Fruit fly (Drosophila melanogaster) whole organism, embryonic: ENCODE measurements around the gene Hn.

Source experiments
- Atf-2 ChIP-seq: fragments of 200-800 bp; sonication (Bioruptor generic); optimal IDR thresholded peaks from 2 replicates; lab custom pipeline; 2016; ENCODE audit warnings: missing biosample characterization, missing genetic modification characterization
- B-H1 ChIP-seq: fragments of 200-800 bp; sonication (Bioruptor generic); IDR thresholded peaks from 3 replicates; pipeline ENCODE4 v1.3.6; 2022; ENCODE audit warnings: missing biosample characterization, missing genetic modification characterization
- BEAF-32 ChIP-seq: fragments of 200-800 bp; sonication (Bioruptor generic); optimal IDR thresholded peaks from 3 replicates; lab custom pipeline; 2017; ENCODE audit warnings: missing biosample characterization, missing genetic modification characterization, mild to moderate bottlenecking, moderate library complexity, missing genetic modification reagents
- Bgb ChIP-seq: fragments of 200-800 bp; sonication (Bioruptor generic); IDR thresholded peaks from 2 replicates; pipeline ENCODE4 v1.3.6; 2022; ENCODE audit warnings: missing biosample characterization, missing genetic modification characterization; ENCODE audit not compliant: partially characterized antibody
- CG10209 ChIP-seq: fragments of 200-800 bp; sonication (Bioruptor generic); optimal IDR thresholded peaks from 3 replicates; lab custom pipeline; 2017; ENCODE audit warnings: missing biosample characterization, mild to moderate bottlenecking, missing genetic modification characterization, missing genetic modification reagents
- CG11398 ChIP-seq: fragments of 200-800 bp; sonication (Bioruptor generic); optimal IDR thresholded peaks from 2 replicates; lab custom pipeline; 2016; ENCODE audit warnings: missing biosample characterization, missing genetic modification characterization
- CG12299 ChIP-seq: fragments of 200-800 bp; sonication (Bioruptor generic); optimal IDR thresholded peaks from 2 replicates; lab custom pipeline; 2018; ENCODE audit warnings: missing biosample characterization, mild to moderate bottlenecking, missing genetic modification characterization
- CG13775 ChIP-seq: fragments of 200-800 bp; sonication (Bioruptor generic); optimal IDR thresholded peaks from 3 replicates; lab custom pipeline; 2017; ENCODE audit warnings: missing biosample characterization, mild to moderate bottlenecking, missing genetic modification characterization
- CG14667 ChIP-seq: fragments of 200-800 bp; sonication (Bioruptor generic); IDR thresholded peaks from 2 replicates; pipeline ENCODE4 v1.3.6; 2022; ENCODE audit warnings: missing biosample characterization, missing genetic modification characterization
- CG1602 ChIP-seq: fragments of 200-800 bp; sonication (Bioruptor generic); optimal IDR thresholded peaks from 3 replicates; lab custom pipeline; 2016; ENCODE audit warnings: missing biosample characterization, missing genetic modification characterization
- CG18262 ChIP-seq: fragments of 200-800 bp; optimal IDR thresholded peaks from 3 replicates; lab custom pipeline; 2019; ENCODE audit warnings: missing biosample characterization, mild to moderate bottlenecking, missing genetic modification characterization, moderate library complexity
- CG2712 ChIP-seq: fragments of 200-800 bp; optimal IDR thresholded peaks from 3 replicates; lab custom pipeline; 2019; ENCODE audit warnings: missing biosample characterization, mild to moderate bottlenecking, missing genetic modification characterization, moderate library complexity
- CG33213 ChIP-seq: fragments of 200-800 bp; sonication (Bioruptor generic); optimal IDR thresholded peaks from 3 replicates; lab custom pipeline; 2016; ENCODE audit warnings: missing biosample characterization, missing genetic modification characterization
- CG3847 ChIP-seq: fragments of 200-800 bp; sonication (Bioruptor generic); IDR thresholded peaks from 2 replicates; pipeline ENCODE4 v1.3.6; 2022; ENCODE audit warnings: missing biosample characterization, missing genetic modification characterization
- CG7745 ChIP-seq: fragments of 200-800 bp; sonication (Bioruptor generic); optimal IDR thresholded peaks from 2 replicates; lab custom pipeline; 2018; ENCODE audit warnings: missing biosample characterization, mild to moderate bottlenecking, missing genetic modification characterization, moderate library complexity
- CG7987 ChIP-seq: fragments of 200-800 bp; sonication (Bioruptor generic); optimal IDR thresholded peaks from 2 replicates; lab custom pipeline; 2018; ENCODE audit warnings: missing biosample characterization, mild to moderate bottlenecking, missing genetic modification characterization, moderate library complexity
- CG8089 ChIP-seq: fragments of 200-800 bp; sonication (Bioruptor generic); optimal IDR thresholded peaks from 3 replicates; lab custom pipeline; 2016; ENCODE audit warnings: missing biosample characterization, missing genetic modification characterization
- Camta ChIP-seq: fragments of 200-800 bp; sonication (Bioruptor generic); optimal IDR thresholded peaks from 2 replicates; lab custom pipeline; 2016; ENCODE audit warnings: missing biosample characterization, missing genetic modification characterization
- Dfd ChIP-seq, 2 experiments: fragments of >200 bp; optimal IDR thresholded peaks; 2 replicates each; lab custom pipeline; 2017; ENCODE audit warnings: missing biosample characterization in 2 of 2, missing genetic modification characterization in 2 of 2
- Eip74EF ChIP-seq, 2 experiments: fragments of 200-800 bp in 1 of 2; fragments of >200 bp in 1 of 2; sonication (Bioruptor generic) in 1 of 2; optimal IDR thresholded peaks; 2 replicates each; lab custom pipeline; 2017 to 2019; ENCODE audit warnings: missing biosample characterization in 2 of 2, missing genetic modification characterization in 2 of 2, mild to moderate bottlenecking in 1 of 2, moderate library complexity in 1 of 2
- H2.0 ChIP-seq: fragments of 200-800 bp; sonication (Bioruptor generic); IDR thresholded peaks from 2 replicates; pipeline ENCODE4 v1.3.6; 2022; ENCODE audit warnings: missing biosample characterization, missing genetic modification characterization
- HLH4C ChIP-seq: fragments of 200-800 bp; sonication (Bioruptor generic); IDR thresholded peaks from 3 replicates; pipeline ENCODE4 v1.3.6; 2022; ENCODE audit warnings: missing biosample characterization, missing genetic modification characterization; ENCODE audit not compliant: partially characterized antibody
- Lpt ChIP-seq: fragments of >200 bp; optimal IDR thresholded peaks from 2 replicates; lab custom pipeline; 2018; ENCODE audit warnings: missing biosample characterization, missing genetic modification characterization
- Mrtf ChIP-seq: fragments of 200-800 bp; sonication (Bioruptor generic); IDR thresholded peaks from 3 replicates; pipeline ENCODE4 v1.3.6; 2022; ENCODE audit warnings: missing biosample characterization, missing genetic modification characterization
- Optix ChIP-seq: fragments of 200-800 bp; sonication (Bioruptor generic); IDR thresholded peaks from 3 replicates; pipeline ENCODE4 v1.3.6; 2022; ENCODE audit warnings: missing biosample characterization, missing genetic modification characterization
- Side ChIP-seq: fragments of 200-800 bp; sonication (Bioruptor generic); optimal IDR thresholded peaks from 2 replicates; lab custom pipeline; 2016; ENCODE audit warnings: missing biosample characterization, missing genetic modification characterization
- Six4 ChIP-seq: fragments of 200-800 bp; sonication (Bioruptor generic); optimal IDR thresholded peaks from 2 replicates; lab custom pipeline; 2016; ENCODE audit warnings: missing biosample characterization, missing genetic modification characterization
- Sox102F ChIP-seq: fragments of 200-800 bp; sonication (Bioruptor generic); optimal IDR thresholded peaks from 2 replicates; lab custom pipeline; 2018; ENCODE audit warnings: missing biosample characterization, mild to moderate bottlenecking, missing genetic modification characterization, moderate library complexity
- Xrp1 ChIP-seq: fragments of 200-800 bp; sonication (Bioruptor generic); IDR thresholded peaks from 2 replicates; pipeline ENCODE4 v1.3.6; 2022; ENCODE audit warnings: missing biosample characterization, missing genetic modification characterization
- abd-A ChIP-seq: fragments of 200-800 bp; sonication (Bioruptor generic); optimal IDR thresholded peaks from 3 replicates; lab custom pipeline; 2019; ENCODE audit warnings: missing biosample characterization, mild to moderate bottlenecking, missing genetic modification characterization, moderate library complexity
- ato ChIP-seq: fragments of 200-800 bp; sonication (Bioruptor generic); IDR thresholded peaks from 2 replicates; pipeline ENCODE4 v1.3.6; 2022; ENCODE audit warnings: missing biosample characterization, missing genetic modification characterization; ENCODE audit not compliant: partially characterized antibody
- cad ChIP-seq: fragments of >200 bp; optimal IDR thresholded peaks from 2 replicates; lab custom pipeline; 2017; ENCODE audit warnings: missing biosample characterization, missing genetic modification characterization
- ftz-f1 ChIP-seq: fragments of 200-800 bp; sonication (Bioruptor generic); optimal IDR thresholded peaks from 2 replicates; lab custom pipeline; 2016; ENCODE audit warnings: missing biosample characterization, missing genetic modification characterization
- gsb ChIP-seq: fragments of 200-800 bp; sonication (Bioruptor generic); IDR thresholded peaks from 2 replicates; pipeline ENCODE4 v1.3.6; 2022; ENCODE audit warnings: missing biosample characterization, missing genetic modification characterization
- her ChIP-seq: fragments of 200-800 bp; sonication (Bioruptor generic); optimal IDR thresholded peaks from 2 replicates; lab custom pipeline; 2016; ENCODE audit warnings: missing biosample characterization, missing genetic modification characterization
- inv ChIP-seq: fragments of 200-800 bp; sonication (Bioruptor generic); IDR thresholded peaks from 2 replicates; pipeline ENCODE4 v1.3.6; 2022; ENCODE audit warnings: missing biosample characterization, missing genetic modification characterization; ENCODE audit not compliant: partially characterized antibody
- klu ChIP-seq: fragments of 200-800 bp; sonication (Bioruptor generic); IDR thresholded peaks from 2 replicates; pipeline ENCODE4 v1.3.6; 2022; ENCODE audit warnings: missing biosample characterization, missing genetic modification characterization
- mam ChIP-seq: fragments of 200-800 bp; sonication (Bioruptor generic); optimal IDR thresholded peaks from 3 replicates; lab custom pipeline; 2016; ENCODE audit warnings: missing biosample characterization, missing genetic modification characterization
- nau ChIP-seq: fragments of 200-800 bp; sonication (Bioruptor generic); optimal IDR thresholded peaks from 3 replicates; lab custom pipeline; 2017; ENCODE audit warnings: missing biosample characterization, mild to moderate bottlenecking, missing genetic modification characterization, missing genetic modification reagents
- nerfin-1 ChIP-seq: fragments of 200-800 bp; sonication (Bioruptor generic); optimal IDR thresholded peaks from 3 replicates; lab custom pipeline; 2019; ENCODE audit warnings: missing biosample characterization, mild to moderate bottlenecking, missing genetic modification characterization, moderate library complexity
- pho ChIP-seq: fragments of 200-800 bp; sonication (Bioruptor generic); optimal IDR thresholded peaks from 2 replicates; lab custom pipeline; 2016; ENCODE audit warnings: missing biosample characterization, missing genetic modification characterization
- phol ChIP-seq: fragments of 200-800 bp; sonication (Bioruptor generic); optimal IDR thresholded peaks from 3 replicates; lab custom pipeline; 2018; ENCODE audit warnings: missing biosample characterization, mild to moderate bottlenecking, missing genetic modification characterization, moderate library complexity
- pita ChIP-seq: fragments of 200-800 bp; sonication (Bioruptor generic); optimal IDR thresholded peaks from 2 replicates; lab custom pipeline; 2017; ENCODE audit warnings: missing biosample characterization, mild to moderate bottlenecking, missing genetic modification characterization
- pzg ChIP-seq: fragments of 200-800 bp; sonication (Bioruptor generic); optimal IDR thresholded peaks from 3 replicates; lab custom pipeline; 2018; ENCODE audit warnings: missing biosample characterization, mild to moderate bottlenecking, missing genetic modification characterization, moderate library complexity
- row ChIP-seq: fragments of 200-800 bp; sonication (Bioruptor generic); IDR thresholded peaks from 3 replicates; pipeline ENCODE4 v1.3.6; 2022; ENCODE audit warnings: missing biosample characterization, missing genetic modification characterization
- salm ChIP-seq: fragments of 200-800 bp; sonication (Bioruptor generic); optimal IDR thresholded peaks from 2 replicates; lab custom pipeline; 2018; ENCODE audit warnings: missing biosample characterization, mild to moderate bottlenecking, missing genetic modification characterization
- sd ChIP-seq: fragments of 200-800 bp; sonication (Bioruptor generic); optimal IDR thresholded peaks from 3 replicates; lab custom pipeline; 2018; ENCODE audit warnings: missing biosample characterization, mild to moderate bottlenecking, missing genetic modification characterization, moderate library complexity
- sens-2 ChIP-seq: fragments of 200-800 bp; sonication (Bioruptor generic); IDR thresholded peaks from 2 replicates; pipeline ENCODE4 v1.3.6; 2022; ENCODE audit warnings: missing biosample characterization, missing genetic modification characterization
- seq ChIP-seq: fragments of 200-800 bp; sonication (Bioruptor generic); IDR thresholded peaks from 2 replicates; pipeline ENCODE4 v1.3.6; 2022; ENCODE audit warnings: missing biosample characterization, missing genetic modification characterization
- stc ChIP-seq: fragments of 200-800 bp; sonication (Bioruptor generic); IDR thresholded peaks from 2 replicates; pipeline ENCODE4 v1.3.6; 2022; ENCODE audit warnings: missing biosample characterization, missing genetic modification characterization
- vfl ChIP-seq: fragments of 200-800 bp; sonication (Bioruptor generic); optimal IDR thresholded peaks from 2 replicates; lab custom pipeline; 2016; ENCODE audit warnings: missing biosample characterization, missing genetic modification characterization

Gene Hn

DNA sequence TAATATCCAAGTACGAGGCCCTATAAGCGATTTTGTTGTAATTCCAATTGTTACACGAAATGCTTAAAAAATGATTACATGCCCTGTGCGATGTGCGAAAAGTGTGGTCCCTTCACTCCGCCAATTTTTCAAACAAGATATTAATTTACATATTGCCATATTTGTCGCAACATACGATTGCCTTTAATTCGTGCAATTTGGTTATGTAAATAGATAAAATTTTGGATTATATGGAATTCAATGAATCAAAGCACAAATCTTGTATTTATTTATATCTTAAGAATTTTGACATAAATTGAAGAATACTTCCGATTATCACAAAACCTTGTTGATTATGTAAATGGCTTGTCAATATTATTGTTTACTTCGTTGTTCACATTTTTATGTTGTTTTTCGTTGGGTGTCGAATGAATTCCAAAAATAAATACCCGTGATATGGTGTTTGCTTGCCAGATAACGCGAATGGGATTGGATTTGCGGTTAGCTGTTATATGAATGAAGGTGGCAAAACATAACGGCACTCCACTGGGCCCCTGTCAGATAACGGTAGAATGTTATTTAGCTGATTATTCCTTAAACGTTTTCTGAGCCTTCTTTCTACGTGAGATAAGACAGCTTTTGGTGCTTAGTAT, 21.9 kb downstream of the Hn start (continued):
- TF ChIP-seq ato (no peak), CG33213 (GFP tag; lab: Kevin White, UChicago) (no peak), B-H1 (no peak), CG13775 (GFP tag; lab: Kevin White, UChicago) (no peak), CG1602 (GFP tag; lab: Kevin White, UChicago) (no peak), abd-A (no peak), vfl (GFP tag; lab: Kevin White, UChicago) (no peak), her (GFP tag; lab: Kevin White, UChicago) (no peak), nau (GFP tag; lab: Kevin White, UChicago) (peak; percentile 26), cad (no peak), BEAF-32 (GFP tag; lab: Kevin White, UChicago) (no peak), HLH4C (GFP tag; lab: Robert Waterston, UW) (no peak), sens-2 (GFP tag; lab: Robert Waterston, UW) (no peak), salm (tag; lab: Kevin White, UChicago) (peak; percentile 39), Eip74EF (GFP tag; optimal IDR thresholded peaks at IDR 0.05; lab: Kevin White, UChicago) (peak in 1 of 2 experiments; percentile 25), CG8089 (GFP tag; lab: Kevin White, UChicago) (no peak), CG7987 (GFP tag; lab: Kevin White, UChicago) (peak; percentile 38), H2.0 (GFP tag; lab: Robert Waterston, UW) (no peak), Lpt (GFP tag; lab: Kevin White, UChicago) (no peak), Six4 (GFP tag; lab: Kevin White, UChicago) (no peak), pita (GFP tag; lab: Kevin White, UChicago) (no peak), Atf-2 (GFP tag; lab: Kevin White, UChicago) (no peak), Camta (no peak), seq (GFP tag; lab: Robert Waterston, UW) (peak; percentile 24; the same call in 1 of the 2 replicates), mam (GFP tag; lab: Kevin White, UChicago) (no peak), Side (GFP tag; lab: Kevin White, UChicago) (no peak), CG11398 (no peak), CG10209 (GFP tag; lab: Kevin White, UChicago) (no peak), sd (tag; lab: Kevin White, UChicago) (peak; percentile 81)

DNA sequence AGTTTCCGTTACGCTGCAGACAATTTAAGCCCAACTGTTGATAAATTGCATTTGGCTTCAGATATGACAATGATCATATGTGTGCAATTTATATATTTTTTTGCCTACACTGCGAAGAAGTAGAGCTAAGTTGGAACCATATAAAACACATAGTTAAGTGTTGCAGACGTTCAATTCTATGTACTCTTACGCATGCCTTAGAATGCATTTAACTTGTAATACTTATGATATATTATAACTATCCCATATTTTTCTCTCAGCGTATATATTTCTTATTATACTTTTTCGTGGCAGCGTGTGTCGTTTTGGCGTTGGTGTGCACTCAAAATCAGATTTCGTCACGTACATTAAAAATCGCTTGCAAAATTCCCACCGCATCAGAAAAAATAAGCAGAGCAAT, 23.1 kb downstream of the Hn start:
- TF ChIP-seq pzg (GFP tag; lab: Kevin White, UChicago) (no peak), CG2712 (tag; lab: Kevin White, UChicago) (peak; percentile 5), CG12299 (no peak), Xrp1 (GFP tag; lab: Robert Waterston, UW) (peak; percentile 19; the same call in 1 of the 2 replicates), Optix (GFP tag; lab: Robert Waterston, UW) (no peak), CG14667 (GFP tag; lab: Robert Waterston, UW) (no peak), klu (GFP tag; lab: Robert Waterston, UW) (no peak), row (GFP tag; lab: Robert Waterston, UW) (peak; percentile 50; the same call in 1 of the 3 replicates), CG3847 (peak; percentile 36; the same call in 1 of the 2 replicates), nerfin-1 (tag; lab: Kevin White, UChicago) (no peak), Eip74EF (GFP tag; optimal IDR thresholded peaks at IDR 0.05; lab: Kevin White, UChicago) (no peak), pho (GFP tag; lab: Kevin White, UChicago) (no peak), inv (GFP tag; lab: Robert Waterston, UW) (no peak), ftz-f1 (GFP tag; lab: Kevin White, UChicago) (no peak), stc (no peak), phol (tag; lab: Kevin White, UChicago) (no peak), Bgb (GFP tag; lab: Robert Waterston, UW) (no peak), gsb (GFP tag; lab: Robert Waterston, UW) (peak; percentile 31; the same call in 1 of the 2 replicates), Sox102F (peak; percentile 55), CG18262 (tag; lab: Kevin White, UChicago) (peak; percentile 1), Mrtf (GFP tag; lab: Robert Waterston, UW) (no peak), Dfd (GFP tag; optimal IDR thresholded peaks at IDR 0.05; lab: Kevin White, UChicago) (no peak), CG7745 (tag; lab: Kevin White, UChicago) (no peak)
